Fruit fly (Drosophila melanogaster) whole organism, embryonic: ENCODE results near the gene lbe.

Source experiments
- Atf3 ChIP-seq: fragments of 200-800 bp; sonication (Bioruptor generic); optimal IDR thresholded peaks from 3 replicates; lab custom pipeline; 2016; ENCODE audit warnings: missing biosample characterization, missing genetic modification characterization
- Awh ChIP-seq: fragments of 200-800 bp; sonication (Bioruptor generic); IDR thresholded peaks from 2 replicates; pipeline ENCODE4, ENCODE4 v1.3.6; 2022; ENCODE audit warnings: missing biosample characterization, missing genetic modification characterization
- Blimp-1 ChIP-seq: fragments of 200-800 bp; sonication (Bioruptor generic); optimal IDR thresholded peaks from 3 replicates; lab custom pipeline; 2018; ENCODE audit warnings: missing biosample characterization, missing genetic modification characterization, mild to moderate bottlenecking, moderate library complexity, missing genetic modification reagents
- CG10654 ChIP-seq: fragments of 200-800 bp; sonication (Bioruptor generic); optimal IDR thresholded peaks from 2 replicates; lab custom pipeline; 2016; ENCODE audit warnings: missing biosample characterization, missing genetic modification characterization
- CG11085 ChIP-seq: fragments of 200-800 bp; sonication (Bioruptor generic); IDR thresholded peaks from 2 replicates; pipeline ENCODE4 v1.3.6; 2022; ENCODE audit warnings: missing biosample characterization, missing genetic modification characterization
- CG12299 ChIP-seq: fragments of 200-800 bp; sonication (Bioruptor generic); optimal IDR thresholded peaks from 2 replicates; lab custom pipeline; 2018; ENCODE audit warnings: missing biosample characterization, mild to moderate bottlenecking, missing genetic modification characterization
- CG13287 ChIP-seq: fragments of 200-800 bp; sonication (Bioruptor generic); IDR thresholded peaks from 2 replicates; pipeline ENCODE4 v1.3.6; 2022; ENCODE audit warnings: missing biosample characterization, missing genetic modification characterization; ENCODE audit not compliant: partially characterized antibody
- CG17359 ChIP-seq: fragments of 200-800 bp; sonication (Bioruptor generic); optimal IDR thresholded peaks from 3 replicates; lab custom pipeline; 2018; ENCODE audit warnings: missing biosample characterization, mild to moderate bottlenecking, missing genetic modification characterization, moderate library complexity
- CG17385 ChIP-seq: fragments of 200-800 bp; sonication (Bioruptor generic); optimal IDR thresholded peaks from 3 replicates; lab custom pipeline; 2018; ENCODE audit warnings: missing biosample characterization, mild to moderate bottlenecking, missing genetic modification characterization
- CG18476 ChIP-seq: fragments of 200-800 bp; sonication (Bioruptor generic); optimal IDR thresholded peaks from 2 replicates; lab custom pipeline; 2016; ENCODE audit warnings: missing biosample characterization, mild to moderate bottlenecking, missing genetic modification characterization
- CG30020 ChIP-seq: fragments of 200-800 bp; optimal IDR thresholded peaks from 2 replicates; lab custom pipeline; 2019; ENCODE audit warnings: missing biosample characterization, mild to moderate bottlenecking, missing genetic modification characterization, moderate library complexity
- CG30403 ChIP-seq: fragments of 200-800 bp; sonication (Bioruptor generic); optimal IDR thresholded peaks from 3 replicates; lab custom pipeline; 2016; ENCODE audit warnings: missing biosample characterization, missing genetic modification characterization
- CG3281 ChIP-seq: fragments of 200-800 bp; sonication (Bioruptor generic); optimal IDR thresholded peaks from 3 replicates; lab custom pipeline; 2017; ENCODE audit warnings: missing biosample characterization, mild to moderate bottlenecking, missing genetic modification characterization
- CG34224 ChIP-seq: fragments of 200-800 bp; sonication (Bioruptor generic); IDR thresholded peaks from 3 replicates; pipeline ENCODE4 v1.3.6; 2022; ENCODE audit warnings: missing biosample characterization, missing genetic modification characterization; ENCODE audit not compliant: partially characterized antibody
- CG3726 ChIP-seq: fragments of 200-800 bp; sonication (Bioruptor generic); IDR thresholded peaks from 3 replicates; pipeline ENCODE4, ENCODE4 v1.3.6; 2022; ENCODE audit warnings: missing biosample characterization, missing genetic modification characterization
- CG4854 ChIP-seq: fragments of 200-800 bp; sonication (Bioruptor generic); optimal IDR thresholded peaks from 2 replicates; lab custom pipeline; 2016; ENCODE audit warnings: missing biosample characterization, missing genetic modification characterization, inconsistent platforms
- CG5180 ChIP-seq: fragments of 200-800 bp; sonication (Bioruptor generic); optimal IDR thresholded peaks from 3 replicates; lab custom pipeline; 2017; ENCODE audit warnings: missing biosample characterization, missing genetic modification characterization, mild to moderate bottlenecking, moderate library complexity, missing genetic modification reagents
- CG5953 ChIP-seq: fragments of 200-800 bp; sonication (Bioruptor generic); IDR thresholded peaks from 2 replicates; pipeline ENCODE4 v1.3.6; 2022; ENCODE audit warnings: missing biosample characterization, missing genetic modification characterization
- CG7271 ChIP-seq: fragments of 200-800 bp; sonication (Bioruptor generic); optimal IDR thresholded peaks from 2 replicates; lab custom pipeline; 2018; ENCODE audit warnings: missing biosample characterization, mild to moderate bottlenecking, missing genetic modification characterization, moderate library complexity
- CG8281 ChIP-seq: fragments of 200-800 bp; sonication (Bioruptor generic); optimal IDR thresholded peaks from 2 replicates; lab custom pipeline; 2018; ENCODE audit warnings: missing biosample characterization, mild to moderate bottlenecking, missing genetic modification characterization, moderate library complexity
- Chrac-16 ChIP-seq: fragments of 200-800 bp; sonication (Bioruptor generic); optimal IDR thresholded peaks from 3 replicates; lab custom pipeline; 2016; ENCODE audit warnings: missing biosample characterization, missing genetic modification characterization
- CrebB ChIP-seq: fragments of 200-800 bp; sonication (Bioruptor generic); optimal IDR thresholded peaks from 3 replicates; lab custom pipeline; 2018; ENCODE audit warnings: missing biosample characterization, mild to moderate bottlenecking, missing genetic modification characterization
- Deaf1 ChIP-seq: fragments of 200-800 bp; optimal IDR thresholded peaks from 3 replicates; lab custom pipeline; 2019; ENCODE audit warnings: missing biosample characterization, mild to moderate bottlenecking, missing genetic modification characterization, moderate library complexity
- Doc3 ChIP-seq: fragments of 200-800 bp; sonication (Bioruptor generic); IDR thresholded peaks from 3 replicates; pipeline ENCODE4 v1.3.6; 2022; ENCODE audit warnings: missing biosample characterization, missing genetic modification characterization; ENCODE audit not compliant: partially characterized antibody
- Ets65A ChIP-seq: fragments of 200-800 bp; sonication (Bioruptor generic); peaks from one replicate; lab custom pipeline; 2016; ENCODE audit warnings: missing biosample characterization, missing genetic modification characterization
- Fer1 ChIP-seq: fragments of 200-800 bp; sonication (Bioruptor generic); optimal IDR thresholded peaks from 2 replicates; lab custom pipeline; 2017; ENCODE audit warnings: missing biosample characterization, mild to moderate bottlenecking, missing genetic modification characterization
- Hr39 ChIP-seq: fragments of >200 bp; optimal IDR thresholded peaks from 2 replicates; lab custom pipeline; 2017
- Lpt ChIP-seq: fragments of >200 bp; optimal IDR thresholded peaks from 2 replicates; lab custom pipeline; 2018; ENCODE audit warnings: missing biosample characterization, missing genetic modification characterization
- MBD-R2 ChIP-seq: fragments of 200-800 bp; sonication (Bioruptor generic); IDR thresholded peaks from 2 replicates; pipeline ENCODE4 v1.3.6; 2022; ENCODE audit warnings: missing biosample characterization, missing genetic modification characterization
- MESR4 ChIP-seq: fragments of 200-800 bp; sonication (Bioruptor generic); optimal IDR thresholded peaks from 2 replicates; lab custom pipeline; 2018; ENCODE audit warnings: missing biosample characterization, mild to moderate bottlenecking, missing genetic modification characterization, moderate library complexity
- NC2β ChIP-seq: fragments of 200-800 bp; sonication (Bioruptor generic); optimal IDR thresholded peaks from 2 replicates; lab custom pipeline; 2016; ENCODE audit warnings: missing biosample characterization, missing genetic modification characterization
- Pdp1 ChIP-seq, 2 experiments: fragments of 200-800 bp; sonication (Bioruptor generic); optimal IDR thresholded peaks; 3 replicates each; lab custom pipeline; 2016; ENCODE audit warnings: missing biosample characterization in 2 of 2, missing genetic modification characterization in 2 of 2, mild to moderate bottlenecking in 1 of 2, moderate library complexity in 1 of 2
- Sox100B ChIP-seq: fragments of 200-800 bp; sonication (Bioruptor generic); optimal IDR thresholded peaks from 3 replicates; lab custom pipeline; 2018; ENCODE audit warnings: missing biosample characterization, mild to moderate bottlenecking, missing genetic modification characterization
- ase ChIP-seq: fragments of 200-800 bp; sonication (Bioruptor generic); IDR thresholded peaks from 3 replicates; pipeline ENCODE4 v1.3.6; 2022; ENCODE audit warnings: missing biosample characterization, missing genetic modification characterization
- bab2 ChIP-seq: fragments of 200-800 bp; sonication (Bioruptor generic); optimal IDR thresholded peaks from 2 replicates; lab custom pipeline; 2016; ENCODE audit warnings: missing biosample characterization, missing genetic modification characterization
- en ChIP-seq: fragments of 200-800 bp; sonication (Bioruptor generic); optimal IDR thresholded peaks from 2 replicates; lab custom pipeline; 2016; ENCODE audit warnings: missing biosample characterization, missing genetic modification characterization
- fd102C ChIP-seq: fragments of 200-800 bp; sonication (Bioruptor generic); optimal IDR thresholded peaks from 2 replicates; lab custom pipeline; 2018; ENCODE audit warnings: missing biosample characterization, mild to moderate bottlenecking, missing genetic modification characterization, moderate library complexity
- lilli ChIP-seq: fragments of 200-800 bp; sonication (Bioruptor generic); optimal IDR thresholded peaks from 3 replicates; lab custom pipeline; 2016; ENCODE audit warnings: missing biosample characterization, missing genetic modification characterization
- lmd ChIP-seq: fragments of 200-800 bp; sonication (Bioruptor generic); IDR thresholded peaks from 2 replicates; pipeline ENCODE4 v1.3.6; 2022; ENCODE audit warnings: missing biosample characterization, missing genetic modification characterization
- lov ChIP-seq, 2 experiments: fragments of 200-800 bp in 1 of 2; fragments of >200 bp in 1 of 2; sonication (Bioruptor generic) in 1 of 2; IDR thresholded peaks in 1 of 2; optimal IDR thresholded peaks in 1 of 2; 2 replicates in 1 of 2; 3 replicates in 1 of 2; pipeline versions ENCODE4 v1.3.6 to Lab custom; 2017 to 2022; ENCODE audit warnings: missing biosample characterization in 1 of 2, missing genetic modification characterization in 1 of 2
- p53 ChIP-seq: fragments of 200-800 bp; sonication (Bioruptor generic); optimal IDR thresholded peaks from 2 replicates; lab custom pipeline; 2016; ENCODE audit warnings: missing biosample characterization, missing genetic modification characterization
- phol ChIP-seq: fragments of 200-800 bp; sonication (Bioruptor generic); optimal IDR thresholded peaks from 3 replicates; lab custom pipeline; 2018; ENCODE audit warnings: missing biosample characterization, mild to moderate bottlenecking, missing genetic modification characterization, moderate library complexity
- schlank ChIP-seq: fragments of 200-800 bp; sonication (Bioruptor generic); optimal IDR thresholded peaks from 2 replicates; lab custom pipeline; 2018; ENCODE audit warnings: missing biosample characterization, mild to moderate bottlenecking, missing genetic modification characterization
- stwl ChIP-seq: fragments of 200-800 bp; sonication (Bioruptor generic); optimal IDR thresholded peaks from 3 replicates; lab custom pipeline; 2018; ENCODE audit warnings: missing biosample characterization, mild to moderate bottlenecking, missing genetic modification characterization, moderate library complexity
- tgo ChIP-seq: fragments of 200-800 bp; sonication (Bioruptor generic); IDR thresholded peaks from 3 replicates; pipeline ENCODE4 v1.3.6; 2022; ENCODE audit warnings: missing biosample characterization, missing genetic modification characterization
- tio ChIP-seq: fragments of 200-800 bp; sonication (Bioruptor generic); optimal IDR thresholded peaks from 2 replicates; lab custom pipeline; 2017; ENCODE audit warnings: missing biosample characterization, missing genetic modification characterization, inconsistent platforms
- toy ChIP-seq: fragments of 200-800 bp; sonication (Bioruptor generic); IDR thresholded peaks from 2 replicates; pipeline ENCODE4 v1.3.6; 2022; ENCODE audit warnings: missing biosample characterization, missing genetic modification characterization
- twi ChIP-seq: fragments of 200-800 bp; optimal IDR thresholded peaks from 2 replicates; lab custom pipeline; 2019; ENCODE audit warnings: missing biosample characterization, mild to moderate bottlenecking, missing genetic modification characterization, moderate library complexity
- vvl ChIP-seq: fragments of 200-800 bp; sonication (Bioruptor generic); IDR thresholded peaks from 2 replicates; pipeline ENCODE4 v1.3.6; 2022; ENCODE audit warnings: missing biosample characterization, missing genetic modification characterization

lbe gene

DNA sequence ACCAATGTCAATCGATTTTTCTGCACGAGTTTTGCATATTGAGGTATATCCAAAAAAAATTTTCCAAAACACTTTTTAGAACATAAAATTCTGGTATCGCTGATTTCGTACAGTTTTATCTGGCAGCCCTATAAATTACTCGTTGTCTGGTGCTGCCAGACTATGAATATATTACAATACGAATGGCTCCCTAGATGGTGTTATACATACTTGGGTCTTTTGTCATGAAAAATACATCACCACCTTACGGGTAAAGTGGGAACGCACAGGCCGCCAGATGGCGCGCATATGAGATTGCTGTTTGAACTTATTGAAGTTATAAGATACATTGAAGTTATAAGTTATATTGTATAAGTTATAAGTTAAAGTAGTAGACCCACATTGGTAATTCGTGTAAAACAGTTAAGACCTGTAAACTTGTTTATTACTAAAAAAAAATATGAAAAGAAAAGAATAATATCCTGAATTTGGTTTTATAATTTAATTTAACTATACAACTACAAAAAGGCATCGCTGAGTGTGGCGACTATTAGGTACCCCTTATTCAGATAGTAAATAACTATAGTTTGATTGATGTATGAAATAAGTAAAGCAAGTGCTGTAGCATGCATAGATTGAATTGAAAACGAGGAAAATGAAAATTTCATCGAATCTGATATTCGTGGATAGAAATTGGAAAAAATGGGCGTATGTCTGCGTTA lies 41.5 kb upstream of the lbe start (continued):
- no peak for TF ChIP-seq Deaf1
- TF ChIP-seq Blimp-1 (GFP tag; lab: Kevin White, UChicago): peak; percentile 33
- peak; percentile 15 for TF ChIP-seq en (GFP tag; lab: Kevin White, UChicago)
- TF ChIP-seq twi: peak; percentile 18
- peak; percentile 46 for TF ChIP-seq p53 (GFP tag; lab: Kevin White, UChicago)
- peak; percentile 36 for TF ChIP-seq tio
- TF ChIP-seq Hr39 (lab: Kevin White, UChicago): no peak
- TF ChIP-seq fd102C (GFP tag; lab: Kevin White, UChicago): peak; percentile 12
- TF ChIP-seq tgo (GFP tag; lab: Robert Waterston, UW): peak; percentile 73
- no peak for TF ChIP-seq CG3726 (GFP tag; lab: Robert Waterston, UW)
- peak; percentile 75 for TF ChIP-seq Chrac-16 (GFP tag; lab: Kevin White, UChicago)
- TF ChIP-seq Ets65A (GFP tag; lab: Kevin White, UChicago): peak; percentile 97
- no peak for TF ChIP-seq CG8281
- peak; percentile 41 for TF ChIP-seq phol (tag; lab: Kevin White, UChicago)
- peak; percentile 29 for TF ChIP-seq CG4854
- peak; percentile 34 for TF ChIP-seq CG17385 (GFP tag; lab: Kevin White, UChicago)
- TF ChIP-seq Atf3 (GFP tag; lab: Kevin White, UChicago): peak; percentile 50
- TF ChIP-seq vvl: peak; percentile 90
- TF ChIP-seq Lpt (GFP tag; lab: Kevin White, UChicago): no peak
- no peak for TF ChIP-seq CG3281 (GFP tag; lab: Kevin White, UChicago)
- TF ChIP-seq MESR4: no peak
- no peak for TF ChIP-seq Doc3 (GFP tag; lab: Robert Waterston, UW)
- peak; percentile 63 for TF ChIP-seq Awh (GFP tag; lab: Robert Waterston, UW)
- TF ChIP-seq lov (optimal IDR thresholded peaks at IDR 0.05; lab: Kevin White, UChicago): no peak
- peak; percentile 72; the same call in 2 of the 3 replicates for TF ChIP-seq lov (GFP tag; IDR thresholded peaks at IDR 0.05; lab: Robert Waterston, UW)
- TF ChIP-seq NC2β (GFP tag; lab: Kevin White, UChicago): peak; percentile 65
- peak; percentile 75 for TF ChIP-seq CG17359 (tag; lab: Kevin White, UChicago)
- peak; percentile 86 for TF ChIP-seq stwl (tag; lab: Kevin White, UChicago)
- peak; percentile 78 for TF ChIP-seq CG13287 (GFP tag; lab: Robert Waterston, UW)
- peak; percentile 67 for TF ChIP-seq bab2 (GFP tag; lab: Kevin White, UChicago)
- peak; percentile 19; the same call in 1 of the 2 replicates for TF ChIP-seq MBD-R2 (GFP tag; lab: Robert Waterston, UW)
- peak; percentile 69 for TF ChIP-seq lilli (GFP tag; lab: Kevin White, UChicago)
- no peak for TF ChIP-seq CG12299 (tag; lab: Kevin White, UChicago)
- TF ChIP-seq Pdp1 (GFP tag; optimal IDR thresholded peaks at IDR 0.05; lab: Kevin White, UChicago): peak in 1 of 2 experiments; percentile 30
- TF ChIP-seq CG5180 (GFP tag; lab: Kevin White, UChicago): no peak
- no peak for TF ChIP-seq Sox100B (GFP tag; lab: Kevin White, UChicago)
- no peak for TF ChIP-seq CrebB (tag; lab: Kevin White, UChicago)
- no peak for TF ChIP-seq Fer1 (GFP tag; lab: Kevin White, UChicago)
- no peak for TF ChIP-seq CG5953 (GFP tag; lab: Robert Waterston, UW)
- no peak for TF ChIP-seq toy (GFP tag; lab: Robert Waterston, UW)
- TF ChIP-seq CG11085 (GFP tag; lab: Robert Waterston, UW): peak; percentile 78
- peak; percentile 68; the same call in 1 of the 2 replicates for TF ChIP-seq lmd (GFP tag; lab: Robert Waterston, UW)
- TF ChIP-seq CG18476 (GFP tag; lab: Kevin White, UChicago): no peak
- TF ChIP-seq CG10654 (GFP tag; lab: Kevin White, UChicago): peak; percentile 62
- TF ChIP-seq CG30020: no peak
- peak; percentile 69 for TF ChIP-seq CG30403 (GFP tag; lab: Kevin White, UChicago)
- no peak for TF ChIP-seq CG7271
- peak; percentile 62 for TF ChIP-seq CG34224 (GFP tag; lab: Robert Waterston, UW)
- TF ChIP-seq schlank: no peak
- TF ChIP-seq ase (GFP tag; lab: Robert Waterston, UW): peak; percentile 77
